Worm (Caenorhabditis elegans) whole organism, dauer: ENCODE measurements around the gene vab-19.

Experiments used
- unc-62 ChIP-seq: sonication (generic microtip); optimal IDR thresholded peaks from 2 replicates; lab custom pipeline; 2017; ENCODE audit warnings: missing biosample characterization, missing genetic modification reagents, missing genetic modification characterization

Gene vab-19

ce11 chrII:2435566-2435965 is 7.5 kb upstream of the vab-19 start:
- TF ChIP-seq unc-62 (GFP tag; lab: Kevin White, UChicago) = no peak

ce11 chrII:2436757-2437156 is 6.3 kb upstream of the vab-19 start:
- no peak for TF ChIP-seq unc-62 (GFP tag; lab: Kevin White, UChicago)

- no peak for TF ChIP-seq unc-62 (GFP tag; lab: Kevin White, UChicago)
These were observed 4.9 kb upstream of the vab-19 start for ce11 chrII:2438180-2438579.

ce11 chrII:2438944-2439343 is 4.1 kb upstream of the vab-19 start:
- no peak for TF ChIP-seq unc-62 (GFP tag; lab: Kevin White, UChicago)

ce11 chrII:2440312-2440711 is 2.8 kb upstream of the vab-19 start:
- TF ChIP-seq unc-62 (GFP tag; lab: Kevin White, UChicago) = no peak

- no peak for TF ChIP-seq unc-62 (GFP tag; lab: Kevin White, UChicago)
These were observed 836 bp upstream of the vab-19 start for ce11 chrII:2442243-2442642.

ce11 chrII:2445164-2445563 is 2.1 kb downstream of the vab-19 start:
- no peak for TF ChIP-seq unc-62 (GFP tag; lab: Kevin White, UChicago)

- no peak for TF ChIP-seq unc-62 (GFP tag; lab: Kevin White, UChicago)
These were observed 3.6 kb downstream of the vab-19 start for ce11 chrII:2446727-2447126.

- TF ChIP-seq unc-62 (GFP tag; lab: Kevin White, UChicago) = no peak
These were observed 7.9 kb downstream of the vab-19 start for ce11 chrII:2450990-2451389.

- no peak for TF ChIP-seq unc-62 (GFP tag; lab: Kevin White, UChicago)
These were observed 9.4 kb downstream of the vab-19 start for ce11 chrII:2452492-2452891.

ce11 chrII:2454822-2455221 is 11.7 kb downstream of the vab-19 start:
- no peak for TF ChIP-seq unc-62 (GFP tag; lab: Kevin White, UChicago)

- TF ChIP-seq unc-62 (GFP tag; lab: Kevin White, UChicago) = no peak
These were observed 13.0 kb downstream of the vab-19 start for ce11 chrII:2455931-2456576.

- no peak for TF ChIP-seq unc-62 (GFP tag; lab: Kevin White, UChicago)
These were observed 13.9 kb downstream of the vab-19 start for ce11 chrII:2456973-2457372.

- no peak for TF ChIP-seq unc-62 (GFP tag; lab: Kevin White, UChicago)
These were observed 15.8 kb downstream of the vab-19 start, which contains the start of gene pqn-42 for ce11 chrII:2458881-2459280. TSS of gene pqn-42 (minus strand) at chrII:2458981.

ce11 chrII:2468885-2469284 is 25.8 kb downstream of the vab-19 start:
- no peak for TF ChIP-seq unc-62 (GFP tag; lab: Kevin White, UChicago)

ce11 chrII:2473270-2473669 is 30.2 kb downstream of the vab-19 start, which contains the start of gene tsr-1:
TSS of gene tsr-1 (minus strand) at chrII:2473370.
- no peak for TF ChIP-seq unc-62 (GFP tag; lab: Kevin White, UChicago)

ce11 chrII:2478543-2478942 is 35.5 kb downstream of the vab-19 start, which contains the start of gene mnat-1:
TSS of gene mnat-1 (minus strand) at chrII:2478643.
- no peak for TF ChIP-seq unc-62 (GFP tag; lab: Kevin White, UChicago)
